Worm (Caenorhabditis elegans) whole organism, mixed stage, embryonic: ENCODE results near the gene srz-24.

Source experiments
- ceh-39 ChIP-seq: fragments of 150-350 bp; optimal IDR thresholded peaks from 2 replicates; lab custom pipeline; 2014; ENCODE audit warnings: missing biosample characterization, missing genetic modification characterization
- ces-1 ChIP-seq: fragments of 150-350 bp; optimal IDR thresholded peaks from 2 replicates; lab custom pipeline; 2014; ENCODE audit warnings: missing biosample characterization, missing genetic modification reagents, missing genetic modification characterization
- cnd-1 ChIP-seq: fragments of 200-800 bp; sonication (Bioruptor generic); optimal IDR thresholded peaks from 2 replicates; lab custom pipeline; 2018; ENCODE audit warnings: mild to moderate bottlenecking, missing genetic modification characterization, missing compliant biosample characterization
- elt-3 ChIP-seq: fragments of 150-350 bp; optimal IDR thresholded peaks from 2 replicates; lab custom pipeline; 2014; ENCODE audit warnings: missing biosample characterization, missing genetic modification characterization
- lsy-2 ChIP-seq: fragments of 150-350 bp; optimal IDR thresholded peaks from 2 replicates; lab custom pipeline; 2014; ENCODE audit warnings: missing biosample characterization, missing genetic modification characterization
- mep-1 ChIP-seq: fragments of 150-350 bp; optimal IDR thresholded peaks from 2 replicates; lab custom pipeline; 2017; ENCODE audit warnings: missing biosample characterization, missing genetic modification reagents, missing genetic modification characterization, inconsistent platforms
- nhr-12 ChIP-seq: fragments of 150-350 bp; optimal IDR thresholded peaks from 2 replicates; lab custom pipeline; 2014; ENCODE audit warnings: missing biosample characterization, missing genetic modification characterization
- nhr-76 ChIP-seq: sonication (generic microtip); optimal IDR thresholded peaks from 2 replicates; lab custom pipeline; 2017; ENCODE audit warnings: missing biosample characterization, missing genetic modification characterization
- snpc-4 ChIP-seq: fragments of 150-350 bp; optimal IDR thresholded peaks from 2 replicates; lab custom pipeline; 2014; ENCODE audit warnings: missing biosample characterization, missing genetic modification characterization
- unc-39 ChIP-seq: fragments of 150-350 bp; optimal IDR thresholded peaks from 2 replicates; lab custom pipeline; 2014; ENCODE audit warnings: missing biosample characterization, missing genetic modification characterization
- unc-62 ChIP-seq: fragments of 150-350 bp; optimal IDR thresholded peaks from 2 replicates; lab custom pipeline; 2014; ENCODE audit warnings: missing biosample characterization, missing genetic modification reagents, missing genetic modification characterization

DNA sequence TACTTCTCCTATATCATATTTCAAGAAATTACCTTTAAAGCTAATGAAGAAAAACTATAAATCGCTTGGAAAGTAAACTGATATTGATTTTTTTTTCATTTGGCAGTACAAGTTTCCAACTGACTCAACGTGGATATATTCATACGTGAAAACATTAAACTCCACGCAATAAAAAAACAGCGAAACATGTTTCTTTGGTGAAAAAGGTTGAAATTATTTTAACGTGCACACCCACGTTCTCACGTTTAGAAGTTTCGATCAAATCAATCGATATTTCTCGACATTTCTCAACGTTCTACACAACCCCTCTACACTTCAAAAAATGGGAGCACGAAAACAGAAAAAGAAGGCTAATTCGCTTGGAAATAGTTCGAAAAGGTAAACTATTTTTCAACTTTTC lies 48.1 kb upstream of the srz-24 start, which contains the start of the genes best-6 and C09B9.2:
- no peak for TF ChIP-seq ceh-39 (tag; lab: Kevin White, UChicago)
- TF ChIP-seq lsy-2 (tag; lab: Kevin White, UChicago) = no peak
- TF ChIP-seq unc-39 (tag; lab: Kevin White, UChicago) = no peak
- no peak for TF ChIP-seq nhr-76
- no peak for TF ChIP-seq mep-1 (tag; lab: Kevin White, UChicago)
- TF ChIP-seq ces-1 (GFP tag; lab: Kevin White, UChicago) = no peak
- TF ChIP-seq cnd-1 = no peak
- no peak for TF ChIP-seq nhr-12 (tag; lab: Kevin White, UChicago)
- no peak for TF ChIP-seq elt-3 (tag; lab: Kevin White, UChicago)
- no peak for TF ChIP-seq unc-62 (GFP tag; lab: Kevin White, UChicago)
- no peak for TF ChIP-seq snpc-4 (tag; lab: Kevin White, UChicago)
